Worm (Caenorhabditis elegans) whole organism, L4 larva: Measurements from ENCODE around the gene riok-3.

Experiments
- F10B5.3 ChIP-seq: sonication (generic microtip); optimal IDR thresholded peaks from 2 replicates; lab custom pipeline; 2016; ENCODE audit warnings: mild to moderate bottlenecking, missing genetic modification characterization, missing compliant biosample characterization
- ceh-62 ChIP-seq: sonication (generic microtip); optimal IDR thresholded peaks from 2 replicates; lab custom pipeline; 2017; ENCODE audit warnings: missing biosample characterization, missing genetic modification characterization
- ceh-82 ChIP-seq: sonication (generic microtip); optimal IDR thresholded peaks from 2 replicates; lab custom pipeline; 2017; ENCODE audit warnings: missing biosample characterization, missing genetic modification characterization
- ces-1 ChIP-seq: fragments of 150-350 bp; sonication (generic microtip); optimal IDR thresholded peaks from 4 replicates; lab custom pipeline; 2014; ENCODE audit warnings: missing biosample characterization, missing genetic modification reagents, missing genetic modification characterization
- dve-1 ChIP-seq: sonication (generic microtip); optimal IDR thresholded peaks from 2 replicates; lab custom pipeline; 2017; ENCODE audit warnings: antibody characterized with exemption, mild to moderate bottlenecking, missing genetic modification characterization, missing compliant biosample characterization; ENCODE audit not compliant: insufficient read depth
- hlh-11 ChIP-seq: fragments of 200-800 bp; sonication (Bioruptor generic); optimal IDR thresholded peaks from 2 replicates; lab custom pipeline; 2018; ENCODE audit warnings: mild to moderate bottlenecking, missing genetic modification characterization, missing compliant biosample characterization
- lin-39 ChIP-seq: fragments of 150-350 bp; optimal IDR thresholded peaks from 2 replicates; lab custom pipeline; 2014; ENCODE audit warnings: missing biosample characterization, missing genetic modification reagents, missing genetic modification characterization
- mep-1 ChIP-seq: fragments of 150-350 bp; sonication (generic microtip); optimal IDR thresholded peaks from 3 replicates; lab custom pipeline; 2014; ENCODE audit warnings: missing biosample characterization, missing genetic modification characterization
- nhr-111 ChIP-seq: fragments of 200-800 bp; sonication (Bioruptor generic); optimal IDR thresholded peaks from 2 replicates; lab custom pipeline; 2018; ENCODE audit warnings: mild to moderate bottlenecking, missing genetic modification characterization, missing compliant biosample characterization
- pha-4 ChIP-seq, 2 experiments: fragments of 150-350 bp in 1 of 2; fragments of 200-800 bp in 1 of 2; sonication (Bioruptor generic) in 1 of 2; IDR thresholded peaks in 1 of 2; optimal IDR thresholded peaks in 1 of 2; 2 replicates each; pipeline versions ENCODE4 v1.3.6 to Lab custom; 2014 to 2022; ENCODE audit warnings: missing genetic modification characterization in 2 of 2, missing genetic modification reagents in 2 of 2, missing biosample characterization in 1 of 2, missing compliant biosample characterization in 1 of 2
- pqm-1 ChIP-seq: sonication (generic microtip); optimal IDR thresholded peaks from 2 replicates; lab custom pipeline; 2017; ENCODE audit warnings: missing biosample characterization, missing genetic modification characterization
- snpc-1.2 ChIP-seq: fragments of 200-800 bp; sonication (Bioruptor generic); IDR thresholded peaks from 2 replicates; pipeline ENCODE4 v1.3.6; 2022; ENCODE audit warnings: missing genetic modification reagents, missing genetic modification characterization, missing compliant biosample characterization
- ztf-7 ChIP-seq: fragments of 150-350 bp; optimal IDR thresholded peaks from 2 replicates; lab custom pipeline; 2014; ENCODE audit warnings: missing biosample characterization, missing genetic modification characterization

DNA sequence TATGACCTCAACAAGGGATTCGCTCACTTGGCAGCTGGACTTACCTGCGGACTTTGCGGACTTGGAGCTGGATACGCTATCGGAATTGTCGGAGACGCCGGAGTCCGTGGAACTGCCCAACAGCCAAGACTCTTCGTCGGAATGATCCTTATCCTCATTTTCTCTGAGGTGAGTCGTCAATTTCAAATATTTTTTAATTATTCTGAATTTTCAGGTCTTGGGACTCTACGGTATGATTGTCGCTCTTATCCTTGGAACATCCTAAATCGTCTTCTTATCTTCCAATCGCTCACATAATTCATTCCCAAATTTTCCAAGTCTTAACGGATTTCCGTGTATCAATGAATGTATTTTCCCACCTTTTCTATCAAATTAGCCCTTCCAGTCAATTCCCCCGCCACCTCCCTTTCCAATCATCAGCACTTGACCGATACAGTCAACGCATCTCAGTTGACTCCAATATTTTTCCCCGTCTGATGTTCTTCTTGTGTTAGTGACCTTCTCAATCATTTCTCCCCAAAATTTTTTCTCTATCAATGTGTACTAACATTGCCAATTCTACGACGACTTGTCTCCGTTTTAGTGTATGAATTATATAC is 22.2 kb downstream of the riok-3 start, which contains the start of gene R10E11.6:
- TF ChIP-seq ztf-7 (no peak), dve-1 (tag; lab: Kevin White, UChicago) (no peak), pha-4 (GFP tag; IDR thresholded peaks at IDR 0.05; lab: Robert Waterston, UW) (no peak), pha-4 (tag; optimal IDR thresholded peaks at IDR 0.05; lab: Kevin White, UChicago) (no peak), nhr-111 (no peak), F10B5.3 (tag; lab: Kevin White, UChicago) (no peak), ceh-82 (no peak), hlh-11 (tag; lab: Kevin White, UChicago) (no peak), lin-39 (no peak), mep-1 (tag; lab: Kevin White, UChicago) (no peak), ceh-62 (no peak), ces-1 (no peak), pqm-1 (tag; lab: Kevin White, UChicago) (no peak), snpc-1.2 (GFP tag; lab: Robert Waterston, UW) (no peak)
